Worm (Caenorhabditis elegans) whole organism, mixed stage, embryonic: ENCODE data around the gene T22C8.1.

Experiments used
- blmp-1 ChIP-seq: fragments of 150-350 bp; optimal IDR thresholded peaks from 2 replicates; lab custom pipeline; 2014; ENCODE audit warnings: missing biosample characterization, missing genetic modification characterization
- nhr-76 ChIP-seq: sonication (generic microtip); optimal IDR thresholded peaks from 2 replicates; lab custom pipeline; 2017; ENCODE audit warnings: missing biosample characterization, missing genetic modification characterization
- snpc-4 ChIP-seq: fragments of 150-350 bp; optimal IDR thresholded peaks from 2 replicates; lab custom pipeline; 2014; ENCODE audit warnings: missing biosample characterization, missing genetic modification characterization

ce11 chrII:8639553-8639952, 27.0 kb downstream of the T22C8.1 start:
- TF ChIP-seq blmp-1 (tag; lab: Kevin White, UChicago), result no peak
- TF ChIP-seq nhr-76, result no peak
- no peak for TF ChIP-seq snpc-4 (tag; lab: Kevin White, UChicago)
